Worm (Caenorhabditis elegans): Measurements from ENCODE around the gene vmo-1.

- TF ChIP-seq tbx-2 (tag; optimal IDR thresholded peaks at IDR 0.05) (no peak), hlh-15 (tag; optimal IDR thresholded peaks at IDR 0.05) (no peak), sdc-2 (tag; optimal IDR thresholded peaks at IDR 0.05) (no peak), nhr-11 (tag; optimal IDR thresholded peaks at IDR 0.05) (no peak), mec-3 (tag; optimal IDR thresholded peaks at IDR 0.05; ENCODE audit: borderline replicate concordance) (no peak), ceh-9 (tag; optimal IDR thresholded peaks at IDR 0.05) (no peak)
Measured at ce11 chrV:20539055-20539454, 13.8 kb downstream of the vmo-1 start, which contains the start of gene Y38H6C.16.
